Worm (Caenorhabditis elegans): Measurements from ENCODE around the gene Y11D7A.7.

ce11 chrIV:9274008-9274529, 24.8 kb downstream of the Y11D7A.7 start, which contains the start of gene nmy-3:
- TF ChIP-seq nhr-76 (tag; optimal IDR thresholded peaks at IDR 0.05): no peak
- TF ChIP-seq egl-5 (tag; optimal IDR thresholded peaks at IDR 0.05): no peak
- no peak for TF ChIP-seq unc-39 (tag; optimal IDR thresholded peaks at IDR 0.05)
- no peak for TF ChIP-seq nhr-11 (tag; optimal IDR thresholded peaks at IDR 0.05)
- no peak for TF ChIP-seq aly-2 (tag; optimal IDR thresholded peaks at IDR 0.05)
- TF ChIP-seq ama-1 (optimal IDR thresholded peaks at IDR 0.05): no peak
- no peak for TF ChIP-seq jun-1 (tag; optimal IDR thresholded peaks at IDR 0.05)
- no peak for TF ChIP-seq unc-62 (GFP tag; optimal IDR thresholded peaks at IDR 0.05)
- TF ChIP-seq lin-39 (tag; optimal IDR thresholded peaks at IDR 0.05): no peak
- no peak for TF ChIP-seq ztf-4 (tag; optimal IDR thresholded peaks at IDR 0.05)
- no peak for TF ChIP-seq tbx-2 (tag; optimal IDR thresholded peaks at IDR 0.05)
- TF ChIP-seq egl-27 (tag; optimal IDR thresholded peaks at IDR 0.05): no peak

Measured in whole organism, L3 larva.